Fruit fly (Drosophila melanogaster): Measurements from ENCODE around the gene Vps2.

Gene Vps2

DNA sequence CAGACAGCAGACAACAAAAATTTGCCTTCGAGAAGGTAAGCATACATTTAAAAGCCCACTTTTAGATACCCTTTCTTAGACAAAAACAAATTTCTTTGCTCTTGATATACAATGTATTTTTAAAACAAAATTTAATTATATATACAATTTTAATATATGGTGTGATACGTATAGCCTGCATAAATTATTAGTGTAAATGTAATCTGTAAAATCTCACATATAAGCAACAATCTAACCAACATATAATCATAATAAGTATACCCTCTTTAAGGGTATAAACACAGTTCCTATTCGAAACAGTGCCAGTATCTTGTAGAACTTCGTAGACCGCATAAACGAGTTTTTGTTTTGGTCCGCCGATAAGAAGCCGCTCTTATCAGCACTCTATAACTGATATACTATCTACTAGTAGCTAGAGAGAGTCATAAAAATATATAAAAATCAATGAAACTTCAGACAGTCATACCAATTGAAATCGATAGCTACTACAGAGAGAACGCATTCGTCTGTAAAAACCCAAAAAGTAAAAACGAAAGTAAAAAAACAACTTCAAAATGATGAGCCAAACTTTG, 38.3 kb upstream of the Vps2 start, which contains the start of gene Kaz-m1:
Gene Kaz-m1, plus strand, starts transcription at position 460 of the 572 bp plus-strand sequence.
- TF ChIP-seq CG14711 (tag; optimal IDR thresholded peaks at IDR 0.05) (peak; percentile 28), Clk (GFP tag; optimal IDR thresholded peaks at IDR 0.05) (no peak), CG7101 (tag; optimal IDR thresholded peaks at IDR 0.05) (peak; percentile 28), CG7045 (GFP tag; optimal IDR thresholded peaks at IDR 0.05) (no peak), CG12768 (GFP tag; optimal IDR thresholded peaks at IDR 0.05) (no peak), tj (GFP tag; optimal IDR thresholded peaks at IDR 0.05) (no peak), pad (GFP tag; optimal IDR thresholded peaks at IDR 0.05) (no peak), CG33017 (tag; optimal IDR thresholded peaks at IDR 0.05) (no peak), kay (GFP tag; ENCODE audit: borderline replicate concordance) (no peak), bab1 (GFP tag; optimal IDR thresholded peaks at IDR 0.05) (no peak), Hr96 (GFP tag; optimal IDR thresholded peaks at IDR 0.05) (no peak), CG11617 (GFP tag; optimal IDR thresholded peaks at IDR 0.05) (peak; percentile 34), Crg-1 (GFP tag; optimal IDR thresholded peaks at IDR 0.05) (no peak), toe (GFP tag; optimal IDR thresholded peaks at IDR 0.05) (no peak), Mnt (GFP tag; optimal IDR thresholded peaks at IDR 0.05) (no peak), ovo (GFP tag; optimal IDR thresholded peaks at IDR 0.05) (no peak), cic (GFP tag; optimal IDR thresholded peaks at IDR 0.05) (no peak), CG5204 (GFP tag; optimal IDR thresholded peaks at IDR 0.05) (no peak), CG1620 (GFP tag; optimal IDR thresholded peaks at IDR 0.05) (no peak), cnc (optimal IDR thresholded peaks at IDR 0.05) (no peak)

DNA sequence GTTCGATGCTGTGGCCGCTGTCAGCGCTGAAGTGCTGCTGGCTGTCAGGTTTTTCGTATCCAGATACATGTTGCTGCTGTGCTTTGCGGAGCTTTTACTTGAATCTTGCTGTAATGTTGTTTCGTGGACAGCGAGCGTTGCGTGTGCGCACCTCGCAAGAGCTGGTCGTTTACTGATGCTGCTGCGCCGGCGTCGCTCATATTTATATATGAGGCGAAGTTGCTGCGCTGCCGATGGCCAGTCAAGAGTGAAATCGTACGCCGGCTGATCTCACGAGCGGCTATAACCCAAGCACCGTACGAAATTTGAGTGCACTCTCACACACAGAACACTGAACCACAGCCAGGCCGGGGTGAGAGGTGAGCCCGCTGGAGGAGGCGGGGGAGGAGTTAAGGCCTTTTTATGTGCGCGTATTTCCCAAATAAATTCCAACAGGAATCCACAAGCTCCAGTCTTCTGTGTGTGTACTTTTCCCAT, 35.3 kb upstream of the Vps2 start:
- TF ChIP-seq CG12768 (GFP tag; optimal IDR thresholded peaks at IDR 0.05) (no peak), toe (GFP tag; optimal IDR thresholded peaks at IDR 0.05) (no peak), CG14711 (tag; optimal IDR thresholded peaks at IDR 0.05) (no peak), cnc (optimal IDR thresholded peaks at IDR 0.05) (no peak), tj (GFP tag; optimal IDR thresholded peaks at IDR 0.05) (no peak), CG7045 (GFP tag; optimal IDR thresholded peaks at IDR 0.05) (no peak), kay (GFP tag; ENCODE audit: borderline replicate concordance) (no peak)

- no peak for TF ChIP-seq pad (GFP tag; optimal IDR thresholded peaks at IDR 0.05)
- no peak for TF ChIP-seq CG7045 (GFP tag; optimal IDR thresholded peaks at IDR 0.05)
- no peak for TF ChIP-seq Hr96 (GFP tag; optimal IDR thresholded peaks at IDR 0.05)
- TF ChIP-seq Crg-1 (GFP tag; optimal IDR thresholded peaks at IDR 0.05): no peak
- TF ChIP-seq ovo (GFP tag; optimal IDR thresholded peaks at IDR 0.05): no peak
- no peak for TF ChIP-seq Clk (GFP tag; optimal IDR thresholded peaks at IDR 0.05)
- no peak for TF ChIP-seq CG7101 (tag; optimal IDR thresholded peaks at IDR 0.05)
- no peak for TF ChIP-seq cnc (optimal IDR thresholded peaks at IDR 0.05)
- TF ChIP-seq CG1620 (GFP tag; optimal IDR thresholded peaks at IDR 0.05): no peak
- TF ChIP-seq CG12768 (GFP tag; optimal IDR thresholded peaks at IDR 0.05): no peak
- TF ChIP-seq Mnt (GFP tag; optimal IDR thresholded peaks at IDR 0.05): no peak
- no peak for TF ChIP-seq CG11617 (GFP tag; optimal IDR thresholded peaks at IDR 0.05)
- TF ChIP-seq cic (GFP tag; optimal IDR thresholded peaks at IDR 0.05): no peak
- no peak for TF ChIP-seq CG5204 (GFP tag; optimal IDR thresholded peaks at IDR 0.05)
- no peak for TF ChIP-seq toe (GFP tag; optimal IDR thresholded peaks at IDR 0.05)
- TF ChIP-seq bab1 (GFP tag; optimal IDR thresholded peaks at IDR 0.05): no peak
- TF ChIP-seq CG33017 (tag; optimal IDR thresholded peaks at IDR 0.05): no peak
- no peak for TF ChIP-seq tj (GFP tag; optimal IDR thresholded peaks at IDR 0.05)
- no peak for TF ChIP-seq CG14711 (tag; optimal IDR thresholded peaks at IDR 0.05)
- TF ChIP-seq kay (GFP tag; ENCODE audit: borderline replicate concordance): no peak
Observed at dm6 chr3R:26017771-26018731, 34.6 kb upstream of the Vps2 start.

dm6 chr3R:26019232-26019631, 33.4 kb upstream of the Vps2 start:
- TF ChIP-seq CG7045 (GFP tag; optimal IDR thresholded peaks at IDR 0.05) (no peak), CG7101 (tag; optimal IDR thresholded peaks at IDR 0.05) (no peak), kay (GFP tag; ENCODE audit: borderline replicate concordance) (no peak), CG5204 (GFP tag; optimal IDR thresholded peaks at IDR 0.05) (no peak), Crg-1 (GFP tag; optimal IDR thresholded peaks at IDR 0.05) (no peak), CG11617 (GFP tag; optimal IDR thresholded peaks at IDR 0.05) (no peak), ovo (GFP tag; optimal IDR thresholded peaks at IDR 0.05) (no peak), CG14711 (tag; optimal IDR thresholded peaks at IDR 0.05) (no peak), bab1 (GFP tag; optimal IDR thresholded peaks at IDR 0.05) (no peak), Clk (GFP tag; optimal IDR thresholded peaks at IDR 0.05) (no peak), tj (GFP tag; optimal IDR thresholded peaks at IDR 0.05) (no peak), cic (GFP tag; optimal IDR thresholded peaks at IDR 0.05) (no peak), CG1620 (GFP tag; optimal IDR thresholded peaks at IDR 0.05) (no peak), cnc (optimal IDR thresholded peaks at IDR 0.05) (no peak), pad (GFP tag; optimal IDR thresholded peaks at IDR 0.05) (no peak), CG33017 (tag; optimal IDR thresholded peaks at IDR 0.05) (no peak), toe (GFP tag; optimal IDR thresholded peaks at IDR 0.05) (no peak), Hr96 (GFP tag; optimal IDR thresholded peaks at IDR 0.05) (no peak)

Measured in whole organism, adult.